Fruit fly (Drosophila melanogaster) whole organism, prepupa: ENCODE results near the gene Kmn2.

Experiments
- Blimp-1 ChIP-seq: fragments of 200-800 bp; sonication (Bioruptor generic); optimal IDR thresholded peaks from 3 replicates; lab custom pipeline; 2017; ENCODE audit warnings: missing biosample characterization, missing genetic modification characterization, mild to moderate bottlenecking, moderate library complexity, missing genetic modification reagents
- CG10631 ChIP-seq: fragments of 200-800 bp; sonication (Bioruptor generic); optimal IDR thresholded peaks from 2 replicates; lab custom pipeline; 2016; ENCODE audit warnings: missing biosample characterization, missing genetic modification characterization
- CG10669 ChIP-seq: fragments of 200-800 bp; sonication (Bioruptor generic); optimal IDR thresholded peaks from 3 replicates; lab custom pipeline; 2018; ENCODE audit warnings: missing biosample characterization, mild to moderate bottlenecking, missing genetic modification characterization, moderate library complexity
- CG11762 ChIP-seq: fragments of 200-800 bp; sonication (Bioruptor generic); optimal IDR thresholded peaks from 3 replicates; lab custom pipeline; 2016; ENCODE audit warnings: missing biosample characterization, missing genetic modification characterization; ENCODE audit not compliant: insufficient read depth
- CG11902 ChIP-seq: fragments of 200-800 bp; sonication (Bioruptor generic); optimal IDR thresholded peaks from 3 replicates; lab custom pipeline; 2016; ENCODE audit warnings: missing biosample characterization, missing genetic modification characterization
- CG15336 ChIP-seq: fragments of 200-800 bp; sonication (Bioruptor generic); IDR thresholded peaks from 2 replicates; pipeline ENCODE4 v1.3.6; 2022; ENCODE audit warnings: missing biosample characterization, missing genetic modification characterization
- CG1621 ChIP-seq: fragments of 200-800 bp; sonication (Bioruptor generic); optimal IDR thresholded peaks from 3 replicates; lab custom pipeline; 2018; ENCODE audit warnings: missing biosample characterization, mild to moderate bottlenecking, missing genetic modification characterization
- CG16779 ChIP-seq: fragments of 200-800 bp; sonication (Bioruptor generic); optimal IDR thresholded peaks from 3 replicates; lab custom pipeline; 2017; ENCODE audit warnings: missing biosample characterization, mild to moderate bottlenecking, missing genetic modification characterization
- CG3032 ChIP-seq: fragments of 200-800 bp; optimal IDR thresholded peaks from 2 replicates; lab custom pipeline; 2019; ENCODE audit warnings: missing biosample characterization, mild to moderate bottlenecking, missing genetic modification characterization, moderate library complexity
- CG32006 ChIP-seq: fragments of 200-800 bp; sonication (Bioruptor generic); optimal IDR thresholded peaks from 3 replicates; lab custom pipeline; 2017; ENCODE audit warnings: missing biosample characterization, mild to moderate bottlenecking, missing genetic modification characterization
- CG34406 ChIP-seq: fragments of 200-800 bp; sonication (Bioruptor generic); optimal IDR thresholded peaks from 3 replicates; lab custom pipeline; 2016; ENCODE audit warnings: missing biosample characterization, missing genetic modification characterization
- CG3919 ChIP-seq: fragments of 200-800 bp; sonication (Bioruptor generic); optimal IDR thresholded peaks from 3 replicates; lab custom pipeline; 2016; ENCODE audit warnings: missing biosample characterization, missing genetic modification characterization
- CG6163 ChIP-seq: fragments of 200-800 bp; sonication (Bioruptor generic); IDR thresholded peaks from 3 replicates; pipeline ENCODE4 v1.3.6; 2022; ENCODE audit warnings: missing biosample characterization, missing genetic modification characterization
- CG6276 ChIP-seq: fragments of 200-800 bp; sonication (Bioruptor generic); optimal IDR thresholded peaks from 2 replicates; lab custom pipeline; 2017; ENCODE audit warnings: missing biosample characterization, mild to moderate bottlenecking, missing genetic modification characterization
- CG6792 ChIP-seq: fragments of 200-800 bp; sonication (Bioruptor generic); optimal IDR thresholded peaks from 3 replicates; lab custom pipeline; 2016; ENCODE audit warnings: missing biosample characterization, missing genetic modification characterization
- CG6808 ChIP-seq: fragments of 200-800 bp; sonication (Bioruptor generic); optimal IDR thresholded peaks from 3 replicates; lab custom pipeline; 2017; ENCODE audit warnings: missing biosample characterization, missing genetic modification characterization, mild to moderate bottlenecking, moderate library complexity, missing genetic modification reagents
- CG6854 ChIP-seq: fragments of 200-800 bp; sonication (Bioruptor generic); optimal IDR thresholded peaks from 2 replicates; lab custom pipeline; 2017; ENCODE audit warnings: missing biosample characterization, mild to moderate bottlenecking, missing genetic modification characterization
- CG7368 ChIP-seq: fragments of 200-800 bp; sonication (Bioruptor generic); optimal IDR thresholded peaks from 3 replicates; lab custom pipeline; 2016; ENCODE audit warnings: missing biosample characterization, missing genetic modification characterization
- CG8119 ChIP-seq: fragments of 200-800 bp; sonication (Bioruptor generic); IDR thresholded peaks from 3 replicates; pipeline ENCODE4 v1.3.6; 2022; ENCODE audit warnings: missing biosample characterization, missing genetic modification characterization
- CG8632 ChIP-seq: fragments of 200-800 bp; sonication (Bioruptor generic); optimal IDR thresholded peaks from 3 replicates; lab custom pipeline; 2016; ENCODE audit warnings: missing biosample characterization, missing genetic modification characterization
- CG9139 ChIP-seq: fragments of 200-800 bp; sonication (Bioruptor generic); optimal IDR thresholded peaks from 3 replicates; lab custom pipeline; 2017; ENCODE audit warnings: missing biosample characterization, mild to moderate bottlenecking, missing genetic modification characterization
- Eip75B ChIP-seq: fragments of 200-800 bp; sonication (Bioruptor generic); optimal IDR thresholded peaks from 3 replicates; lab custom pipeline; 2016; ENCODE audit warnings: missing biosample characterization, missing genetic modification characterization
- Eip78C ChIP-seq: fragments of 200-800 bp; sonication (Bioruptor generic); peaks from one replicate; lab custom pipeline; 2016; ENCODE audit warnings: missing biosample characterization, missing genetic modification characterization
- Eip93F ChIP-seq: fragments of 200-800 bp; sonication (Bioruptor generic); optimal IDR thresholded peaks from 2 replicates; lab custom pipeline; 2016; ENCODE audit warnings: missing biosample characterization, mild to moderate bottlenecking, missing genetic modification characterization
- Ets21C ChIP-seq: fragments of 200-800 bp; sonication (Bioruptor generic); optimal IDR thresholded peaks from 3 replicates; lab custom pipeline; 2016; ENCODE audit warnings: missing biosample characterization, missing genetic modification characterization
- Ets96B ChIP-seq: fragments of 200-800 bp; optimal IDR thresholded peaks from 2 replicates; lab custom pipeline; 2019; ENCODE audit warnings: missing biosample characterization, mild to moderate bottlenecking, missing genetic modification characterization, moderate library complexity
- Gug ChIP-seq: fragments of 200-800 bp; sonication (Bioruptor generic); IDR thresholded peaks from 2 replicates; pipeline ENCODE4 v1.3.6; 2022; ENCODE audit warnings: missing biosample characterization, missing genetic modification characterization
- Hr38 ChIP-seq: sonication (Bioruptor generic); optimal IDR thresholded peaks from 2 replicates; lab custom pipeline; 2016; ENCODE audit warnings: missing biosample characterization, missing genetic modification characterization
- OdsH ChIP-seq: fragments of 200-800 bp; sonication (Bioruptor generic); optimal IDR thresholded peaks from 3 replicates; lab custom pipeline; 2016; ENCODE audit warnings: missing biosample characterization, missing genetic modification characterization
- Sox14 ChIP-seq: fragments of 200-800 bp; sonication (Bioruptor generic); optimal IDR thresholded peaks from 3 replicates; lab custom pipeline; 2016; ENCODE audit warnings: missing biosample characterization, missing genetic modification characterization
- Sox15 ChIP-seq: fragments of 200-800 bp; sonication (Bioruptor generic); optimal IDR thresholded peaks from 3 replicates; lab custom pipeline; 2016; ENCODE audit warnings: missing biosample characterization, missing genetic modification characterization
- achi ChIP-seq: fragments of 200-800 bp; sonication (Bioruptor generic); optimal IDR thresholded peaks from 3 replicates; lab custom pipeline; 2016; ENCODE audit warnings: missing biosample characterization, missing genetic modification characterization
- acj6 ChIP-seq: fragments of 200-800 bp; sonication (Bioruptor generic); optimal IDR thresholded peaks from 3 replicates; lab custom pipeline; 2016; ENCODE audit warnings: missing biosample characterization, missing genetic modification characterization
- dac ChIP-seq: fragments of 200-800 bp; sonication (Bioruptor generic); optimal IDR thresholded peaks from 2 replicates; lab custom pipeline; 2017; ENCODE audit warnings: missing biosample characterization, mild to moderate bottlenecking, missing genetic modification characterization
- dsx ChIP-seq: fragments of 200-800 bp; optimal IDR thresholded peaks from 3 replicates; lab custom pipeline; 2019; ENCODE audit warnings: missing biosample characterization, mild to moderate bottlenecking, missing genetic modification characterization, moderate library complexity; ENCODE audit not compliant: poor library complexity, severe bottlenecking
- eg ChIP-seq: fragments of 200-800 bp; sonication (Bioruptor generic); IDR thresholded peaks from 3 replicates; pipeline ENCODE4 v1.3.6; 2022; ENCODE audit warnings: missing biosample characterization, missing genetic modification characterization
- esn ChIP-seq: fragments of 200-800 bp; sonication (Bioruptor generic); optimal IDR thresholded peaks from 2 replicates; lab custom pipeline; 2016; ENCODE audit warnings: missing biosample characterization, mild to moderate bottlenecking, missing genetic modification characterization, moderate library complexity
- fd59A ChIP-seq: fragments of 200-800 bp; sonication (Bioruptor generic); optimal IDR thresholded peaks from 2 replicates; lab custom pipeline; 2017; ENCODE audit warnings: missing biosample characterization, mild to moderate bottlenecking, missing genetic modification characterization, missing genetic modification reagents
- fd85E ChIP-seq: fragments of 200-800 bp; sonication (Bioruptor generic); optimal IDR thresholded peaks from 3 replicates; lab custom pipeline; 2016; ENCODE audit warnings: missing biosample characterization, missing genetic modification characterization
- lz ChIP-seq: fragments of 200-800 bp; sonication (Bioruptor generic); optimal IDR thresholded peaks from 3 replicates; lab custom pipeline; 2016; ENCODE audit warnings: missing biosample characterization, missing genetic modification characterization
- net ChIP-seq: fragments of 200-800 bp; sonication (Bioruptor generic); optimal IDR thresholded peaks from 3 replicates; lab custom pipeline; 2016; ENCODE audit warnings: missing biosample characterization, missing genetic modification characterization
- pdm3 ChIP-seq: fragments of 200-800 bp; sonication (Bioruptor generic); optimal IDR thresholded peaks from 3 replicates; lab custom pipeline; 2016; ENCODE audit warnings: missing biosample characterization, missing genetic modification characterization
- salr ChIP-seq, 2 experiments: fragments of 200-800 bp; sonication (Bioruptor generic); optimal IDR thresholded peaks; 3 replicates each; lab custom pipeline; 2016 to 2018; ENCODE audit warnings: missing biosample characterization in 2 of 2, missing genetic modification characterization in 2 of 2, mild to moderate bottlenecking in 1 of 2
- spab ChIP-seq: fragments of 200-800 bp; sonication (Bioruptor generic); optimal IDR thresholded peaks from 2 replicates; lab custom pipeline; 2017; ENCODE audit warnings: missing biosample characterization, mild to moderate bottlenecking, missing genetic modification characterization, missing genetic modification reagents
- ss ChIP-seq, 2 experiments: fragments of 200-800 bp; sonication (Bioruptor generic); optimal IDR thresholded peaks; 2 replicates in 1 of 2; 3 replicates in 1 of 2; lab custom pipeline; 2017 to 2018; ENCODE audit warnings: mild to moderate bottlenecking in 2 of 2, missing biosample characterization in 2 of 2, missing genetic modification characterization in 2 of 2, moderate library complexity in 1 of 2
- svp ChIP-seq: fragments of 200-800 bp; sonication (Bioruptor generic); peaks from one replicate; lab custom pipeline; 2016; ENCODE audit warnings: missing biosample characterization, missing genetic modification characterization
- topi ChIP-seq: fragments of 200-800 bp; sonication (Bioruptor generic); optimal IDR thresholded peaks from 3 replicates; lab custom pipeline; 2016; ENCODE audit warnings: missing biosample characterization, missing genetic modification characterization
- vri ChIP-seq: fragments of 200-800 bp; sonication (Bioruptor generic); optimal IDR thresholded peaks from 3 replicates; lab custom pipeline; 2016; ENCODE audit warnings: missing biosample characterization, mild to moderate bottlenecking, missing genetic modification characterization

Gene Kmn2

DNA sequence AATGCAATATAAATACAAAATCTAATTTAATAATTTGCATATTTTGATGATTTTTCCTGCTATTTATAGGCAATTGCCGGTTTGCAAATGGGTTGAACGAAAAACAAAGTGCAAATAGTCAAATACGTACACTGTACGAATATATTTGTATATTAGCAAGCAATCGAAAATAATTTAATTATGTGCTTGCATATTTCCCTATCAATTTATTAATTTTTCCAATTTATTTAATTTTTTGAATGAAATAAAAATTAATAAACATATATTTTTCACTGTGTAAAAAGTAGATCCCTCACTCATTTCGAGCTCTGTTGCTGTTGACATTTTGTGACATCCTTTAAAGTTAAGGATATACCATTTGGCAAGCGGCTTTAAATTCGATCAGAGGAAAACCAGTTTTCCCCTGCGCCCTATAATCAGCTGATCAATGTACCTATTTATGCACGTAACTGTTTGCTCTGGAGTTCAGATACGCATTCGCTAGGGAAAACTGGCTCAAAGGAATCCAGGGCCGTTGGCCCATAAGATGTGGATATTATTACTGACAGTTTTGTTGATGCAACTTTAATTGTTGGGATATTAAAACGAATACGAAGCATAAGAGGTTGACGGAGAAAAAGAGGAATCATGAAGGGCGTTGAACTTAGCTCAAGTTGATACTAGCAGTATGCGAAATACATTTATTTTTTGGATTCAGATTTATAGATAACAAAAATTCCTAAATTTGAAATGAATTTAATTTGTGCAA lies 47.9 kb downstream of the Kmn2 start:
- TF ChIP-seq CG10631 (GFP tag; lab: Kevin White, UChicago) (peak; percentile 26), CG11762 (GFP tag; lab: Kevin White, UChicago) (no peak), Ets96B (tag; lab: Kevin White, UChicago) (peak; percentile 66), CG8119 (GFP tag; lab: Robert Waterston, UW) (0 out of 3 replicates have a peak, but pooled peaks have one; percentile 26), Eip78C (peak; percentile 77), Eip75B (GFP tag; lab: Kevin White, UChicago) (peak; percentile 19), net (GFP tag; lab: Kevin White, UChicago) (peak; percentile 5), dac (GFP tag; lab: Kevin White, UChicago) (no peak), OdsH (GFP tag; lab: Kevin White, UChicago) (peak; percentile 6), eg (GFP tag; lab: Robert Waterston, UW) (no peak), Hr38 (GFP tag; lab: Kevin White, UChicago) (no peak), Sox15 (GFP tag; lab: Kevin White, UChicago) (no peak), ss (GFP tag; optimal IDR thresholded peaks at IDR 0.05; lab: Kevin White, UChicago) (peak in 1 of 2 experiments; percentile 38), esn (GFP tag; lab: Kevin White, UChicago) (no peak), CG34406 (GFP tag; lab: Kevin White, UChicago) (peak; percentile 15), CG9139 (GFP tag; lab: Kevin White, UChicago) (no peak), Ets21C (GFP tag; lab: Kevin White, UChicago) (no peak), acj6 (peak; percentile 24), Blimp-1 (no peak), CG3919 (GFP tag; lab: Kevin White, UChicago) (peak; percentile 20), CG3032 (peak; percentile 58), svp (GFP tag; lab: Kevin White, UChicago) (peak; percentile 49), CG7368 (no peak), CG6163 (GFP tag; lab: Robert Waterston, UW) (0 out of 3 replicates have a peak, but pooled peaks have one; percentile 25), Eip93F (GFP tag; lab: Kevin White, UChicago) (no peak), CG8632 (GFP tag; lab: Kevin White, UChicago) (peak; percentile 20), CG15336 (GFP tag; lab: Robert Waterston, UW) (peak; percentile 41; the same call in 1 of the 2 replicates), CG32006 (GFP tag; lab: Kevin White, UChicago) (no peak), CG10669 (peak; percentile 52), lz (GFP tag; lab: Kevin White, UChicago) (no peak), topi (GFP tag; lab: Kevin White, UChicago) (no peak), CG6276 (GFP tag; lab: Kevin White, UChicago) (no peak), CG6808 (peak; percentile 49), spab (GFP tag; lab: Kevin White, UChicago) (peak; percentile 61), achi (peak; percentile 28), dsx (GFP tag; lab: Kevin White, UChicago) (peak; percentile 72), vri (no peak), pdm3 (peak; percentile 1), Gug (no peak), salr (GFP tag; optimal IDR thresholded peaks at IDR 0.05; lab: Kevin White, UChicago) (no peak), CG6792 (GFP tag; lab: Kevin White, UChicago) (no peak), CG1621 (tag; lab: Kevin White, UChicago) (no peak), CG6854 (GFP tag; lab: Kevin White, UChicago) (no peak), Sox14 (no peak), CG11902 (no peak), CG16779 (tag; lab: Kevin White, UChicago) (no peak), fd85E (GFP tag; lab: Kevin White, UChicago) (no peak), fd59A (GFP tag; lab: Kevin White, UChicago) (peak; percentile 0)
